Worm (Caenorhabditis elegans): Measurements from ENCODE around the gene Y43B11AR.1.
A peak's percentile ranks its signal among the peaks of the same experiment; 100 is the strongest.

The Y43B11AR.1 gene

DNA sequence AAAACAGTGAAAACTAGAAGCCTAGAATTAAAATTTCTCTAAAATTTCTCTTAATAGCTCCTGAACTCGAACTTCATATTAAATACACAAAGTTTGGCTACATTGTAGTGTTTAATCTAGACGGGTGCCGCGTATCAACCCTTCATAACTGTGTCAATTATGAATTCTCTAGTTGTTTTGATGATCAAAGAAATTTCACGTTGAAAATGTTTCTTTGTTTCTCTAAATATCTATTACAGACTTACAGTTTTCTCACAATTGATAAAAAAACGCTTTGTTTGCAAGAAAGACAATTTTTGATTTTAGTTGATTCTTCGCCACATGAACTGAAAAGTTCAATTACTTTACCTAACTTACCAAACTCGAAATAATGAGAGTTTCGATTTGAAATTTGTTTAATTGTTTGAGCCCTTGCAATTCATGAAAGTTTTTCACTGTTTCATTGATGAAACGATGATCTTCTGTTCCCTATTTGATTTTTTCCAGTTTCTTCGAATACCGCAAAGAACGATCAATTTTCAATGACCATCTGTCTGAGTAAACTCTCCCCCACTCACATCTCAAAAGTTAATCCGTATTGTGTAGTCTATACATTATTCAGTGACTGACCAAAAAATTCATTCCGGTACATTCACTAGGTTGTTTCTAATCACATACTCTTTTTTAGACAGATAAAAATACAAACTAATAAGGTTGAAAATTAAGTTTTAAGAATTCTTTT is 34.5 kb upstream of the Y43B11AR.1 start:
- TF ChIP-seq zip-5 (tag; optimal IDR thresholded peaks at IDR 0.05), result no peak
- TF ChIP-seq che-1 (tag; optimal IDR thresholded peaks at IDR 0.05), result no peak
- TF ChIP-seq ahr-1 (tag; optimal IDR thresholded peaks at IDR 0.05), result no peak
- no peak for TF ChIP-seq lim-6 (tag; optimal IDR thresholded peaks at IDR 0.05)
- TF ChIP-seq ceh-22 (tag; optimal IDR thresholded peaks at IDR 0.05), result no peak
- no peak for TF ChIP-seq tbx-2 (tag; optimal IDR thresholded peaks at IDR 0.05)
- TF ChIP-seq ceh-45 (GFP tag; IDR thresholded peaks at IDR 0.05), result no peak
- TF ChIP-seq ceh-48 (tag; optimal IDR thresholded peaks at IDR 0.05), result no peak

DNA sequence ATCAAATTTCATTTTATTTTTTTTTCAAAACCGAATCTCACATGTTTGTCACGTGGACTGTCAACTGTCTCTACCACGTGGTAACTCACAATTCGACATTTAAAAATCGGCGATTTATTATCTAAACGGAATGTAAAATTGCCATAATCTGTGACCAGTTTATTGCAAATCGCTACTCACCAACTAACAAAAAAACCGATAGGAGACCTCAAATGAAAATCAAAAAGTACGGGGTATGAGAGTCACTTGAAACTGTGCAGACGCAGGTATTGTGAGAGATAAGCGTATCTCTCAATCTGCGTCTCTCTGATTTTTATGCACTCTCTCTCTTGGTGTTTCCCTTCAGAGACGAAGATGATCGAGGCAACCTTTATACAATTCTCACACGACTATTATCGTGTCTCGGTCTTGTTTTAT is 33.5 kb upstream of the Y43B11AR.1 start:
- TF ChIP-seq pha-4 (tag; optimal IDR thresholded peaks at IDR 0.05) (no peak), dve-1 (tag; optimal IDR thresholded peaks at IDR 0.05) (peak; percentile 27), ceh-6 (GFP tag; optimal IDR thresholded peaks at IDR 0.05) (no peak), unc-55 (GFP tag; optimal IDR thresholded peaks at IDR 0.05) (peak; percentile 13), elt-2 (tag; optimal IDR thresholded peaks at IDR 0.05) (peak; percentile 62), C08G9.2 (tag; optimal IDR thresholded peaks at IDR 0.05) (no peak), ama-1 (optimal IDR thresholded peaks at IDR 0.05) (no peak), ref-2 (tag; optimal IDR thresholded peaks at IDR 0.05) (no peak), pqm-1 (tag; optimal IDR thresholded peaks at IDR 0.05) (peak; percentile 30), ceh-18 (tag; optimal IDR thresholded peaks at IDR 0.05) (peak; percentile 1), ttx-3 (tag; optimal IDR thresholded peaks at IDR 0.05) (no peak), nhr-11 (tag; optimal IDR thresholded peaks at IDR 0.05) (no peak), fkh-6 (tag; optimal IDR thresholded peaks at IDR 0.05) (no peak), ztf-16 (tag; optimal IDR thresholded peaks at IDR 0.05) (no peak), lin-11 (tag; optimal IDR thresholded peaks at IDR 0.05) (no peak), K02D7.2 (tag; optimal IDR thresholded peaks at IDR 0.05) (no peak), ceh-45 (GFP tag; IDR thresholded peaks at IDR 0.05) (no peak)

DNA sequence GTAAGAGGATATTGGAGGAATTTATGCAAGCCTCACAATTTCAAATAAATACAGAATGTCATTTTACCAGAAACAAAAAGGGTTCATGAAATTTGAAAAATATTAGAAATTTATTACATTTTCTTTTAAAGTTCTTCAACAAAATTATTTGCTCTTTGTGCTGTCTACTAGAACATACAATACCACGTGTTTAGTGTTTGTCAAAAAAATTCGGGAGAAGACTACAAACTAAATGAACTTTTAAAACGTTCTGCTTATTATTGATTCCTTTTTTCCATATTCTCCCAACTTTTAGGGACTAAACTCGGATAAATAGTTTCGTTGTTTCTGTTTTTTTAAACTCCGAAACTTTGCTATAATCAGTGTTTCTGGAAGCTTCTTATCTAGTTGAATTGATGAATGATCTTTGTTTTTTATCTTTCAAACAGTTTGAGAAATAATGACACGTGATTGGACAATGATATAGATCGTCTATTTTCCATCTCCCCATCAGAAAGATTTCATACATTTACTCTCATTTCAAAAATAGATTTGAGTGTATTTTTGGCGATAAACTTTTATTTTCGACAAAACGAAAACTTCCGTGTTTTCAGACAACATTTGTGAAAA is 32.6 kb upstream of the Y43B11AR.1 start:
- TF ChIP-seq K02D7.2 (tag; optimal IDR thresholded peaks at IDR 0.05), result no peak
- TF ChIP-seq T23F11.4 (GFP tag; optimal IDR thresholded peaks at IDR 0.05), result no peak
- no peak for TF ChIP-seq pax-1 (tag; optimal IDR thresholded peaks at IDR 0.05)
- TF ChIP-seq pqm-1 (tag; optimal IDR thresholded peaks at IDR 0.05), result no peak
- TF ChIP-seq ceh-24 (tag; optimal IDR thresholded peaks at IDR 0.05), result no peak
- TF ChIP-seq dmd-4 (tag; optimal IDR thresholded peaks at IDR 0.05; ENCODE audit: borderline replicate concordance), result no peak
- TF ChIP-seq ceh-9 (tag; optimal IDR thresholded peaks at IDR 0.05), result no peak
- no peak for TF ChIP-seq elt-4 (tag; optimal IDR thresholded peaks at IDR 0.05)
- TF ChIP-seq mec-3 (tag; optimal IDR thresholded peaks at IDR 0.05; ENCODE audit: borderline replicate concordance), result no peak
- TF ChIP-seq fkh-6 (tag; optimal IDR thresholded peaks at IDR 0.05), result no peak
- no peak for TF ChIP-seq pha-2 (tag; optimal IDR thresholded peaks at IDR 0.05)
- no peak for TF ChIP-seq hlh-8 (tag; optimal IDR thresholded peaks at IDR 0.05)
- TF ChIP-seq dve-1 (tag; optimal IDR thresholded peaks at IDR 0.05), result no peak
- no peak for TF ChIP-seq hlh-15 (tag; optimal IDR thresholded peaks at IDR 0.05)
- TF ChIP-seq K09A11.1 (tag; optimal IDR thresholded peaks at IDR 0.05; ENCODE audit: insufficient read depth), result no peak
- TF ChIP-seq unc-86 (tag; optimal IDR thresholded peaks at IDR 0.05), result no peak

DNA sequence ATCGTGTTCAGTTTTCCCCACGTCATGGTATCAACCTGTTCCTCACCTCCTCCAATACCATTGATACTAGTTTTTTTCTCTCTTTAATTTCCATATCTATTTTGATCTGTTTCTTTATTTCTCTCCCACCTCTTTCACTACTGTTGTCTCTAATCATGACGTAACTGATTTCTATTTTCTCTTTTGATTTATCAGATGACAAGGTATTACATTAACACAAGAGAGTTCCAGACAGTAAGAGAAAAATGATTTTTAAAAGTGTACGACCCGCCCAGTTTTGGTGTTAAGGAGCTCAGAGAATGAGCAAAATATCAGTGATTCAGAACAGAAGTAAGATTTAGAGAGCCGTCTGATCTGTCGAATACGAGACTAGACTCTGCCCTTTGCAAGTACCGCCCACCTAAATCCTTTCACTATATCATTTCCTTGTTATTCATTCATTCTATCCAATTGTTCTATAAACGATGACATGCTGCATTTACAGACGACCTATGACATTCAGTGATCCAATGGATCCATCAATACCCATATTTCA is 31.6 kb upstream of the Y43B11AR.1 start, which contains the start of gene nhr-105:
Gene nhr-105 (plus strand): TSS at position 485 of the 535 bp plus-strand sequence.
- TF ChIP-seq sdc-2 (tag; optimal IDR thresholded peaks at IDR 0.05) (no peak), unc-55 (GFP tag; optimal IDR thresholded peaks at IDR 0.05) (no peak), ttx-3 (tag; optimal IDR thresholded peaks at IDR 0.05) (no peak), syd-9 (tag; optimal IDR thresholded peaks at IDR 0.05) (no peak), ceh-48 (tag; optimal IDR thresholded peaks at IDR 0.05) (no peak), ama-1 (optimal IDR thresholded peaks at IDR 0.05) (no peak), ceh-14 (tag; optimal IDR thresholded peaks at IDR 0.05) (no peak), ceh-45 (GFP tag; IDR thresholded peaks at IDR 0.05) (no peak), tbx-2 (tag; optimal IDR thresholded peaks at IDR 0.05) (no peak), ceh-2 (tag; optimal IDR thresholded peaks at IDR 0.05) (no peak), nhr-232 (tag; optimal IDR thresholded peaks at IDR 0.05) (no peak), eyg-1 (tag; optimal IDR thresholded peaks at IDR 0.05) (no peak), ceh-18 (tag; optimal IDR thresholded peaks at IDR 0.05) (no peak), ceh-19 (GFP tag; optimal IDR thresholded peaks at IDR 0.05) (no peak), ceh-24 (tag; optimal IDR thresholded peaks at IDR 0.05) (no peak), pha-4 (tag; optimal IDR thresholded peaks at IDR 0.05) (no peak), lim-6 (tag; optimal IDR thresholded peaks at IDR 0.05) (no peak), dmd-4 (tag; optimal IDR thresholded peaks at IDR 0.05; ENCODE audit: borderline replicate concordance) (no peak), sox-2 (GFP tag; IDR thresholded peaks at IDR 0.05) (no peak), sox-4 (tag; optimal IDR thresholded peaks at IDR 0.05) (no peak)
